Worm (Caenorhabditis elegans): ENCODE data around the gene F43C11.3.

- no peak for TF ChIP-seq unc-30 (tag; optimal IDR thresholded peaks at IDR 0.05)
- TF ChIP-seq nhr-76 (tag; optimal IDR thresholded peaks at IDR 0.05), result no peak
- no peak for TF ChIP-seq tbx-2 (tag; optimal IDR thresholded peaks at IDR 0.05)
- no peak for TF ChIP-seq pax-3 (tag; optimal IDR thresholded peaks at IDR 0.05)
Observed at ce11 chrII:2346672-2347071, 6.4 kb upstream of the F43C11.3 start, which contains the start of gene F43C11.4.

Data from whole organism, L1 larva.